Worm (Caenorhabditis elegans) whole organism, L2 larva: ENCODE results near the gene aco-2.
A peak's percentile ranks its signal among the peaks of the same experiment; 100 is the strongest.

ENCODE experiments used
- crh-2 ChIP-seq: sonication (generic microtip); optimal IDR thresholded peaks from 2 replicates; lab custom pipeline; 2017; ENCODE audit warnings: missing biosample characterization, missing genetic modification characterization
- dmd-4 ChIP-seq: sonication (generic microtip); optimal IDR thresholded peaks from 2 replicates; lab custom pipeline; 2017; ENCODE audit warnings: missing biosample characterization, missing genetic modification characterization
- mdl-1 ChIP-seq, 2 experiments: fragments of 150-350 bp in 1 of 2; sonication (generic microtip) in 1 of 2; optimal IDR thresholded peaks; 2 replicates each; lab custom pipeline; 2017; ENCODE audit warnings: missing biosample characterization in 2 of 2, missing genetic modification characterization in 2 of 2
- nhr-237 ChIP-seq: fragments of 150-350 bp; optimal IDR thresholded peaks from 2 replicates; lab custom pipeline; 2014; ENCODE audit warnings: missing biosample characterization, missing genetic modification characterization

ce11 chrIII:7973968-7974607 lies 571 bp downstream of the aco-2 start:
- no peak for TF ChIP-seq nhr-237
- no peak for TF ChIP-seq dmd-4 (tag; lab: Kevin White, UChicago)
- TF ChIP-seq mdl-1 (tag; optimal IDR thresholded peaks at IDR 0.05; lab: Kevin White, UChicago), result no peak
- TF ChIP-seq crh-2 (tag; lab: Kevin White, UChicago), result peak; percentile 6
